Worm (Caenorhabditis elegans) whole organism, L1 larva: ENCODE results near the gene srb-11.

Experiments used
- C16A3.4 ChIP-seq: fragments of 150-350 bp; optimal IDR thresholded peaks from 2 replicates; lab custom pipeline; 2014; ENCODE audit warnings: missing biosample characterization, missing genetic modification characterization
- F16B12.6 ChIP-seq: fragments of 150-350 bp; optimal IDR thresholded peaks from 2 replicates; lab custom pipeline; 2014; ENCODE audit warnings: missing biosample characterization, missing genetic modification characterization
- Y116A8C.19 ChIP-seq: sonication (generic microtip); optimal IDR thresholded peaks from 2 replicates; lab custom pipeline; 2016; ENCODE audit warnings: missing compliant biosample characterization, missing genetic modification characterization, borderline replicate concordance
- aha-1 ChIP-seq: fragments of 150-350 bp; optimal IDR thresholded peaks from 2 replicates; lab custom pipeline; 2014; ENCODE audit warnings: missing biosample characterization, missing genetic modification characterization
- alr-1 ChIP-seq: fragments of 200-800 bp; sonication (Bioruptor generic); optimal IDR thresholded peaks from 2 replicates; lab custom pipeline; 2018; ENCODE audit warnings: borderline replicate concordance, mild to moderate bottlenecking, missing genetic modification characterization, missing compliant biosample characterization
- ama-1 ChIP-seq: fragments of 150-350 bp; optimal IDR thresholded peaks from 2 replicates; lab custom pipeline; 2014
- blmp-1 ChIP-seq: fragments of 150-350 bp; optimal IDR thresholded peaks from 2 replicates; lab custom pipeline; 2014; ENCODE audit warnings: missing biosample characterization, missing genetic modification characterization
- ceh-63 ChIP-seq: fragments of 200-800 bp; sonication (Bioruptor generic); optimal IDR thresholded peaks from 2 replicates; lab custom pipeline; 2018; ENCODE audit warnings: mild to moderate bottlenecking, missing genetic modification characterization, missing compliant biosample characterization
- ceh-82 ChIP-seq, 3 experiments: fragments of 150-350 bp in 1 of 3; sonication (generic microtip) in 2 of 3; optimal IDR thresholded peaks; 2 replicates each; lab custom pipeline; 2014 to 2017; ENCODE audit warnings: missing biosample characterization in 3 of 3, missing genetic modification characterization in 3 of 3
- ceh-90 ChIP-seq: sonication (generic microtip); optimal IDR thresholded peaks from 2 replicates; lab custom pipeline; 2016; ENCODE audit warnings: missing genetic modification characterization, missing compliant biosample characterization
- ces-1 ChIP-seq: fragments of 150-350 bp; optimal IDR thresholded peaks from 2 replicates; lab custom pipeline; 2014; ENCODE audit warnings: missing biosample characterization, missing genetic modification reagents, missing genetic modification characterization
- dpl-1 ChIP-seq, 3 experiments: fragments of 150-350 bp in 2 of 3; sonication (generic microtip) in 1 of 3; optimal IDR thresholded peaks; 2 replicates each; lab custom pipeline; 2014 to 2017; ENCODE audit warnings: missing biosample characterization in 3 of 3, missing genetic modification characterization in 3 of 3, missing genetic modification reagents in 3 of 3
- efl-3 ChIP-seq: fragments of 200-800 bp; sonication (Bioruptor generic); optimal IDR thresholded peaks from 2 replicates; lab custom pipeline; 2018; ENCODE audit warnings: mild to moderate bottlenecking, missing genetic modification characterization, missing compliant biosample characterization
- elt-2 ChIP-seq: sonication (generic microtip); optimal IDR thresholded peaks from 2 replicates; lab custom pipeline; 2016; ENCODE audit warnings: missing genetic modification characterization, mild to moderate bottlenecking, inconsistent platforms, missing compliant biosample characterization, missing genetic modification reagents
- elt-3 ChIP-seq, 6 experiments: fragments of 150-350 bp in 1 of 6; sonication (generic microtip); optimal IDR thresholded peaks; 2 replicates each; lab custom pipeline; 2017 to 2018; ENCODE audit warnings: missing biosample characterization in 6 of 6, missing genetic modification characterization in 6 of 6, inconsistent platforms in 1 of 6
- fkh-10 ChIP-seq: sonication (generic microtip); optimal IDR thresholded peaks from 2 replicates; lab custom pipeline; 2017; ENCODE audit warnings: missing biosample characterization, missing genetic modification reagents, missing genetic modification characterization
- fkh-8 ChIP-seq: sonication (generic microtip); optimal IDR thresholded peaks from 2 replicates; lab custom pipeline; 2016; ENCODE audit warnings: mild to moderate bottlenecking, missing genetic modification characterization, missing compliant biosample characterization
- fos-1 ChIP-seq: fragments of 150-350 bp; optimal IDR thresholded peaks from 2 replicates; lab custom pipeline; 2014; ENCODE audit warnings: missing biosample characterization, missing genetic modification characterization
- grh-1 ChIP-seq: fragments of 200-800 bp; sonication (Bioruptor generic); IDR thresholded peaks from 2 replicates; pipeline ENCODE4 v1.3.6; 2022; ENCODE audit warnings: missing genetic modification reagents, missing genetic modification characterization, missing compliant biosample characterization
- hlh-17 ChIP-seq: fragments of 200-800 bp; sonication (Bioruptor generic); optimal IDR thresholded peaks from 2 replicates; lab custom pipeline; 2018; ENCODE audit warnings: missing genetic modification characterization, mild to moderate bottlenecking, missing compliant biosample characterization, moderate library complexity, borderline replicate concordance
- hlh-4 ChIP-seq: sonication (generic microtip); optimal IDR thresholded peaks from 2 replicates; lab custom pipeline; 2016; ENCODE audit warnings: mild to moderate bottlenecking, missing genetic modification characterization, missing compliant biosample characterization
- hpl-2 ChIP-seq: fragments of 150-350 bp; optimal IDR thresholded peaks from 2 replicates; lab custom pipeline; 2014; ENCODE audit warnings: missing biosample characterization, missing genetic modification reagents, missing genetic modification characterization
- irx-1 ChIP-seq: sonication (generic microtip); optimal IDR thresholded peaks from 2 replicates; lab custom pipeline; 2016; ENCODE audit warnings: missing genetic modification characterization, missing compliant biosample characterization
- isw-1 ChIP-seq: fragments of 200-800 bp; sonication (Bioruptor generic); IDR thresholded peaks from 2 replicates; pipeline ENCODE4 v1.3.6; 2022; ENCODE audit warnings: missing genetic modification characterization, missing compliant biosample characterization
- jun-1 ChIP-seq: fragments of 150-350 bp; optimal IDR thresholded peaks from 2 replicates; lab custom pipeline; 2014; ENCODE audit warnings: missing biosample characterization, missing genetic modification reagents, missing genetic modification characterization
- lin-13 ChIP-seq: fragments of 150-350 bp; optimal IDR thresholded peaks from 2 replicates; lab custom pipeline; 2014; ENCODE audit warnings: missing biosample characterization, missing genetic modification reagents, missing genetic modification characterization
- lin-15B ChIP-seq: fragments of 150-350 bp; sonication (generic microtip); optimal IDR thresholded peaks from 3 replicates; lab custom pipeline; 2014; ENCODE audit warnings: missing biosample characterization, missing genetic modification characterization
- lin-39 ChIP-seq: fragments of 150-350 bp; optimal IDR thresholded peaks from 2 replicates; lab custom pipeline; 2014; ENCODE audit warnings: missing biosample characterization, missing genetic modification reagents, missing genetic modification characterization
- lir-3 ChIP-seq: sonication (generic microtip); optimal IDR thresholded peaks from 2 replicates; lab custom pipeline; 2016; ENCODE audit warnings: mild to moderate bottlenecking, missing genetic modification characterization, moderate library complexity, missing compliant biosample characterization; ENCODE audit not compliant: poor library complexity
- lsy-2 ChIP-seq, 2 experiments: fragments of 150-350 bp; optimal IDR thresholded peaks; 2 replicates each; lab custom pipeline; 2014; ENCODE audit warnings: missing biosample characterization in 2 of 2, missing genetic modification characterization in 2 of 2
- mdl-1 ChIP-seq, 2 experiments: fragments of 150-350 bp; optimal IDR thresholded peaks; 2 replicates each; lab custom pipeline; 2014 to 2017; ENCODE audit warnings: missing biosample characterization in 2 of 2, missing genetic modification characterization in 2 of 2, inconsistent platforms in 1 of 2
- mef-2 ChIP-seq: fragments of 150-350 bp; optimal IDR thresholded peaks from 2 replicates; lab custom pipeline; 2014; ENCODE audit warnings: missing biosample characterization, missing genetic modification characterization
- nhr-12 ChIP-seq: sonication (generic microtip); optimal IDR thresholded peaks from 2 replicates; lab custom pipeline; 2017; ENCODE audit warnings: missing biosample characterization, missing genetic modification characterization
- nhr-20 ChIP-seq: sonication (generic microtip); optimal IDR thresholded peaks from 2 replicates; lab custom pipeline; 2016; ENCODE audit warnings: mild to moderate bottlenecking, missing genetic modification characterization, missing compliant biosample characterization
- nhr-237 ChIP-seq: fragments of 150-350 bp; optimal IDR thresholded peaks from 2 replicates; lab custom pipeline; 2014; ENCODE audit warnings: missing biosample characterization, missing genetic modification characterization
- nhr-47 ChIP-seq: sonication (generic microtip); optimal IDR thresholded peaks from 2 replicates; lab custom pipeline; 2016; ENCODE audit warnings: mild to moderate bottlenecking, missing genetic modification characterization, moderate library complexity, missing compliant biosample characterization
- nhr-71 ChIP-seq: sonication (generic microtip); optimal IDR thresholded peaks from 2 replicates; lab custom pipeline; 2016; ENCODE audit warnings: mild to moderate bottlenecking, missing genetic modification characterization, moderate library complexity, missing compliant biosample characterization
- nhr-77 ChIP-seq: fragments of 150-350 bp; optimal IDR thresholded peaks from 2 replicates; lab custom pipeline; 2014; ENCODE audit warnings: missing biosample characterization, missing genetic modification characterization
- nhr-85 ChIP-seq: sonication (generic microtip); peaks from one replicate; lab custom pipeline; 2016; ENCODE audit warnings: missing genetic modification characterization, inconsistent platforms, missing compliant biosample characterization
- snpc-4 ChIP-seq: fragments of 150-350 bp; optimal IDR thresholded peaks from 2 replicates; lab custom pipeline; 2014; ENCODE audit warnings: missing biosample characterization, missing genetic modification characterization
- sptf-1 ChIP-seq: fragments of 150-350 bp; optimal IDR thresholded peaks from 2 replicates; lab custom pipeline; 2014; ENCODE audit warnings: missing biosample characterization, missing genetic modification characterization
- sup-37 ChIP-seq: fragments of 200-800 bp; sonication (Bioruptor generic); optimal IDR thresholded peaks from 2 replicates; lab custom pipeline; 2018; ENCODE audit warnings: mild to moderate bottlenecking, missing genetic modification characterization, missing compliant biosample characterization
- swsn-7 ChIP-seq: sonication (generic microtip); optimal IDR thresholded peaks from 2 replicates; lab custom pipeline; 2016; ENCODE audit warnings: missing genetic modification characterization, missing compliant biosample characterization
- unc-62 ChIP-seq: fragments of 150-350 bp; optimal IDR thresholded peaks from 2 replicates; lab custom pipeline; 2014; ENCODE audit warnings: missing biosample characterization, missing genetic modification reagents, missing genetic modification characterization
- unc-86 ChIP-seq: sonication (generic microtip); optimal IDR thresholded peaks from 2 replicates; lab custom pipeline; 2016; ENCODE audit warnings: missing genetic modification characterization, missing compliant biosample characterization
- unc-98 ChIP-seq: fragments of 200-800 bp; sonication (Bioruptor generic); IDR thresholded peaks from 2 replicates; pipeline ENCODE4 v1.3.6; 2022; ENCODE audit warnings: missing genetic modification characterization, missing compliant biosample characterization
- vab-15 ChIP-seq: sonication (generic microtip); optimal IDR thresholded peaks from 2 replicates; lab custom pipeline; 2017; ENCODE audit warnings: missing genotype, mild to moderate bottlenecking, missing genetic modification characterization, missing compliant biosample characterization
- zag-1 ChIP-seq: fragments of 150-350 bp; optimal IDR thresholded peaks from 2 replicates; lab custom pipeline; 2014; ENCODE audit warnings: missing biosample characterization, missing genetic modification characterization
- zip-4 ChIP-seq: fragments of 200-800 bp; sonication (Bioruptor generic); optimal IDR thresholded peaks from 2 replicates; lab custom pipeline; 2018; ENCODE audit warnings: mild to moderate bottlenecking, missing genetic modification characterization, moderate library complexity, missing compliant biosample characterization
- ztf-11 ChIP-seq, 2 experiments: sonication (generic microtip); optimal IDR thresholded peaks; 2 replicates each; lab custom pipeline; 2016 to 2017; ENCODE audit warnings: missing genetic modification characterization in 2 of 2, missing biosample characterization in 1 of 2, missing compliant biosample characterization in 1 of 2

srb-11 gene

ce11 chrIII:6447521-6447920 lies 45.2 kb downstream of the srb-11 start (continued):
- TF ChIP-seq elt-2 (tag; lab: Kevin White, UChicago) (peak; percentile 63), grh-1 (no peak), mdl-1 (tag; optimal IDR thresholded peaks at IDR 0.05; lab: Kevin White, UChicago) (peak in 1 of 2 experiments; percentile 66), zip-4 (GFP tag; lab: Kevin White, UChicago) (no peak), efl-3 (no peak), elt-3 (tag; optimal IDR thresholded peaks at IDR 0.05; lab: Kevin White, UChicago) (peak in 1 of 6 experiments; percentile 49), irx-1 (tag; lab: Kevin White, UChicago) (no peak), unc-62 (GFP tag; lab: Kevin White, UChicago) (no peak), sup-37 (GFP tag; lab: Kevin White, UChicago) (no peak), jun-1 (tag; lab: Kevin White, UChicago) (no peak), C16A3.4 (tag; lab: Kevin White, UChicago) (peak; percentile 16), zag-1 (no peak), swsn-7 (tag; lab: Kevin White, UChicago) (no peak), ceh-90 (tag; lab: Kevin White, UChicago) (no peak), mef-2 (no peak), unc-98 (GFP tag; lab: Robert Waterston, UW) (no peak), lin-39 (tag; lab: Kevin White, UChicago) (no peak), lin-13 (peak; percentile 27), Y116A8C.19 (no peak), fos-1 (tag; lab: Kevin White, UChicago) (no peak), vab-15 (tag; lab: Kevin White, UChicago) (no peak), ces-1 (GFP tag; lab: Kevin White, UChicago) (no peak), isw-1 (GFP tag; lab: Robert Waterston, UW) (no peak), blmp-1 (tag; lab: Kevin White, UChicago) (peak; percentile 69), ztf-11 (tag; optimal IDR thresholded peaks at IDR 0.05; lab: Kevin White, UChicago) (no peak), nhr-71 (tag; lab: Kevin White, UChicago) (peak; percentile 67), nhr-77 (tag; lab: Kevin White, UChicago) (no peak), fkh-8 (tag; lab: Kevin White, UChicago) (no peak), fkh-10 (GFP tag; lab: Kevin White, UChicago) (no peak), nhr-47 (tag; lab: Kevin White, UChicago) (no peak), ama-1 (lab: Kevin White, UChicago) (no peak), ceh-63 (GFP tag; lab: Kevin White, UChicago) (no peak), nhr-20 (tag; lab: Kevin White, UChicago) (peak; percentile 77), lin-15B (tag; lab: Kevin White, UChicago) (no peak), nhr-237 (no peak), aha-1 (tag; lab: Kevin White, UChicago) (no peak), hpl-2 (GFP tag; lab: Kevin White, UChicago) (no peak), lsy-2 (tag; optimal IDR thresholded peaks at IDR 0.05; lab: Kevin White, UChicago) (peak in 1 of 2 experiments; percentile 32), hlh-4 (tag; lab: Kevin White, UChicago) (no peak), dpl-1 (GFP tag; optimal IDR thresholded peaks at IDR 0.05; lab: Kevin White, UChicago) (peak in 2 of 3 experiments; percentile 17 to 36), F16B12.6 (tag; lab: Kevin White, UChicago) (no peak)
- TF ChIP-seq, all 84 proteins: peak for 22

- TF ChIP-seq nhr-12 (tag; lab: Kevin White, UChicago) (no peak), blmp-1 (tag; lab: Kevin White, UChicago) (no peak), lir-3 (tag; lab: Kevin White, UChicago) (no peak), hlh-17 (GFP tag; lab: Kevin White, UChicago) (no peak), grh-1 (no peak), Y116A8C.19 (no peak), ceh-82 (tag; optimal IDR thresholded peaks at IDR 0.05; lab: Kevin White, UChicago) (no peak), alr-1 (tag; lab: Kevin White, UChicago) (no peak), nhr-85 (no peak), lin-15B (tag; lab: Kevin White, UChicago) (no peak), ceh-63 (GFP tag; lab: Kevin White, UChicago) (no peak), lin-39 (tag; lab: Kevin White, UChicago) (no peak), mef-2 (no peak), unc-86 (tag; lab: Kevin White, UChicago) (no peak), sptf-1 (tag; lab: Kevin White, UChicago) (no peak), zag-1 (no peak), snpc-4 (tag; lab: Kevin White, UChicago) (no peak), fkh-10 (GFP tag; lab: Kevin White, UChicago) (no peak)
Measured at ce11 chrIII:6446807-6447206, 45.9 kb downstream of the srb-11 start, which contains the start of gene let-721. Gene let-721 (minus strand): TSS chrIII:6446907.
